Fruit fly (Drosophila melanogaster) ovary, adult (tissue): ENCODE results near the gene sni.

ENCODE experiments used
- CG17801 ChIP-seq: fragments of 200-800 bp; optimal IDR thresholded peaks from 2 replicates; lab custom pipeline; 2019; ENCODE audit warnings: missing biosample characterization, mild to moderate bottlenecking, missing genetic modification characterization, moderate library complexity; ENCODE audit not compliant: partially characterized antibody

sni gene

DNA sequence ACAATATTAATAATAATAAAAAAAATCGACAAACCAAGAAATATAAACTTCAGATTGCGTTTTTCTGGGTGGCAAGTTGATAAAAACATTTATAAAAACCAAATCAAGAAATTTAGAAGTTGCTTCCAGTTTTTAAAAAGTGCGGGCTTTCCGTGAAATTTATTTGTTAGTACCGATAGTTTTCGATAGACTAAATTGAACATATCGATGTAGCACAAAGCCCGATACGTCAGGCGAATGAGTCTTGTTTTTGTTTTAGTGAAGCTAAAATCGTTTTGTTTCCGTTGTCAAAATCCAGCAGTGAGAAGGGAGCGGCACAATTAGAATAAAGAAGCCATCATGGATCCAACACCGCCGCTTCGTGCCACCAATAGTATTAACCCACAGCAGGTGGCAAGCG, 3.4 kb downstream of the sni start, which contains the start of gene CG2147:
Gene CG2147 (plus strand): TSS at position 254 of the 400 bp plus-strand sequence.
- TF ChIP-seq CG17801 (GFP tag; lab: Kevin White, UChicago), result peak; percentile 62

dm6 chrX:8233915-8234565, 9.8 kb downstream of the sni start:
- TF ChIP-seq CG17801 (GFP tag; lab: Kevin White, UChicago), result peak; percentile 52

dm6 chrX:8233167-8233566, 10.6 kb downstream of the sni start:
- TF ChIP-seq CG17801 (GFP tag; lab: Kevin White, UChicago), result no peak

dm6 chrX:8231241-8232028, 12.4 kb downstream of the sni start:
- TF ChIP-seq CG17801 (GFP tag; lab: Kevin White, UChicago), result peak; percentile 99

- peak; percentile 53 for TF ChIP-seq CG17801 (GFP tag; lab: Kevin White, UChicago)
These were observed 13.7 kb downstream of the sni start for dm6 chrX:8229918-8230699.

DNA sequence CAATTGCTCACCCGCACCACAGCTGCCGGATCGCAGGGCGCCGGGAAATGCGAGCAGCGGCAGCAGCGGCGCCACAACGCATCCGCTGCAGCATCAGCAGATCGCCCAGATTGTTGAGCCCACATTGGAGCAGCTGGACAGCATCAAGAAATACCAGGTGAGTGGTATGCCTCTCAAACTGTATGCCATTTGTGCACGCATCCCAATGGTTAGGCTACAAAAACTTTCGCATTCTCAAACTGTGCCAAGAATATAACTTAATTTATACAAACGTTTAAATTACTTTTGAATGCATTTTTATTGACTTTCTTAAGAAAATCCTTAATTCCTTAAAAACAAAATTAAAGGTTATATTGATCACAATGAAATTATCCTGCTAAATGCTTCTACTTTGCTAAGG, 15.9 kb downstream of the sni start:
- TF ChIP-seq CG17801 (GFP tag; lab: Kevin White, UChicago), result no peak

DNA sequence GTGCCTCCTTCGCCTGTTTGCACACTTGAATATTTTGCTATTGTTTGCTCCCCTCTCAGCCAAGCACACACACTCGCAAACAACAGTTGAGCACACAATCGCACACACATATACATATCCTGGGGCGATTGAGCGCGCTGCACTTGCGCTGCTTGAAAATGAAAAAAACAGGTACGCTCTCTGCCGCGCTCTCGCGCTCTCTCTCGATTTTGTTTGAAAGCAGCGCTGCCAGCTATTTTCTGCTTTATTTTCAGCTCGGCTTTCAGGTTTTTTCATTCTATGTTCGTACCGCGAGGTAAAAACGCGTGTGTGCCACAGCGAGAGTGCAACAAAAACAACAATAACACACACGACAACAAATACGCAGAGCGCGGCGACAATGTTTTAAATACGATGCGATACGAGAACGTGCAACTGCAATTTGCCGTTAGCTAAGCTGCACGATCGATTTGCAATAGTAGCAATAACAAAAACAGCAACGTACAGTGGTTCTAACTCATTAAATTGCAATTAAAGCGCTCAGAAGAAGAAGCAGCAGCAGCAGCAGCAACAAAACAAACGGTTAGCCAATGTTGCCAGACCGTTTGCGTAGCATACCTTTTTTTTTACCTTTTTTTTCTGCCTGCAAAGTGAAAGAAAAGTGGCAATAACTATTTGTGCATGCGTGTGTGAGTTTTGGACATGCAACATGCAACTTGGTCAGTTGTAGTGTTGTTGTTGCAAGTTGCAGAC, 27.8 kb downstream of the sni start:
- no peak for TF ChIP-seq CG17801 (GFP tag; lab: Kevin White, UChicago)

- no peak for TF ChIP-seq CG17801 (GFP tag; lab: Kevin White, UChicago)
These were observed 28.5 kb downstream of the sni start for dm6 chrX:8215094-8215854.

- no peak for TF ChIP-seq CG17801 (GFP tag; lab: Kevin White, UChicago)
These were observed 29.8 kb downstream of the sni start for dm6 chrX:8214017-8214416.

dm6 chrX:8211731-8212468, 31.9 kb downstream of the sni start:
- TF ChIP-seq CG17801 (GFP tag; lab: Kevin White, UChicago), result no peak

DNA sequence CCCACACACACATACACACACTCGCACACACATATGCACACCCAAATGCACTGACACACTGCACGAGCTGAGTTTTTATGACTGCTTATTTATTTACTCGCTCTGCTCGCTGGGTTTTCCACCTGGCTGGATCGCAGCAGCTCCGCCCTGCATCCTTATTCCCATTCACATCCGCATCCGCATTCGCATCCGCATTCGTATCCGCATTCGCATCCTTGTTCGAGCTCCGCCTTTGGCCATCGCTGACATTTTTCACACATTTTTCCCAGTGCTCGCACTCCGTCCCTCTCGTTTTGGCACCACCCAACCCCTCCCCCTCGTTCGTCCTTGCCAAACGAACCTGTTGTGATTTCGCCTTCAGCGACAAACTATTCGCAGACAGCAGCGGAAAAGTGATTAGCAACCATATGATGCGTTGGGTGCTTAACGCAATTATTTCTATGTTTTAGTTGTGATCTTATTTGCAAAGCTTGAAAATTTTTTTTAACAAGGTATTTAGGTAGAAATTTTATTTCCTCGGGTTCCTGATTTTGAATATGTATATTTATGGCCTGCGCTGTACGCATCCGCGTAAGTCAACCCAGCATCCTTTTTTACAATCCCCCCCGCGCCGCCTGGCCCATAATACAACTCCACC, 32.6 kb downstream of the sni start:
- no peak for TF ChIP-seq CG17801 (GFP tag; lab: Kevin White, UChicago)

dm6 chrX:8210632-8211031, 33.2 kb downstream of the sni start:
- no peak for TF ChIP-seq CG17801 (GFP tag; lab: Kevin White, UChicago)

dm6 chrX:8207054-8207453, 36.8 kb downstream of the sni start:
- TF ChIP-seq CG17801 (GFP tag; lab: Kevin White, UChicago), result no peak
